Worm (Caenorhabditis elegans) whole organism, L3 larva: ENCODE data around the gene R04D3.4.

Experiments
- R02D3.7 ChIP-seq: fragments of 150-350 bp; optimal IDR thresholded peaks from 2 replicates; lab custom pipeline; 2014; ENCODE audit warnings: missing biosample characterization, missing genetic modification characterization
- ZK546.5 ChIP-seq: sonication (generic microtip); optimal IDR thresholded peaks from 2 replicates; lab custom pipeline; 2017; ENCODE audit warnings: missing biosample characterization, missing genetic modification characterization
- aly-2 ChIP-seq: fragments of 150-350 bp; optimal IDR thresholded peaks from 2 replicates; lab custom pipeline; 2014; ENCODE audit warnings: missing biosample characterization, missing genetic modification characterization
- ama-1 ChIP-seq: fragments of 150-350 bp; optimal IDR thresholded peaks from 2 replicates; lab custom pipeline; 2018
- ceh-16 ChIP-seq: sonication (generic microtip); optimal IDR thresholded peaks from 2 replicates; lab custom pipeline; 2017; ENCODE audit warnings: missing biosample characterization, missing genetic modification characterization
- ceh-28 ChIP-seq: fragments of 150-350 bp; optimal IDR thresholded peaks from 2 replicates; lab custom pipeline; 2014; ENCODE audit warnings: missing biosample characterization, missing genetic modification reagents, missing genetic modification characterization
- ceh-82 ChIP-seq: fragments of 150-350 bp; optimal IDR thresholded peaks from 2 replicates; lab custom pipeline; 2014; ENCODE audit warnings: missing biosample characterization, missing genetic modification characterization
- ceh-9 ChIP-seq: sonication (generic microtip); optimal IDR thresholded peaks from 2 replicates; lab custom pipeline; 2018; ENCODE audit warnings: missing biosample characterization, missing genetic modification characterization
- egl-5 ChIP-seq: fragments of 150-350 bp; optimal IDR thresholded peaks from 2 replicates; lab custom pipeline; 2017; ENCODE audit warnings: missing biosample characterization, missing genetic modification reagents, missing genetic modification characterization, inconsistent platforms
- elt-2 ChIP-seq: sonication (generic microtip); optimal IDR thresholded peaks from 2 replicates; lab custom pipeline; 2016; ENCODE audit warnings: missing genetic modification reagents, mild to moderate bottlenecking, missing genetic modification characterization, missing compliant biosample characterization
- elt-3 ChIP-seq, 3 experiments: fragments of 150-350 bp in 1 of 3; sonication (generic microtip) in 2 of 3; optimal IDR thresholded peaks; 2 replicates in 2 of 3; 4 replicates in 1 of 3; lab custom pipeline; 2014 to 2017; ENCODE audit warnings: missing biosample characterization in 3 of 3, missing genetic modification characterization in 3 of 3
- eor-1 ChIP-seq, 2 experiments: fragments of 150-350 bp; optimal IDR thresholded peaks; 2 replicates each; lab custom pipeline; 2014 to 2018; ENCODE audit warnings: missing biosample characterization in 2 of 2, missing genetic modification characterization in 2 of 2
- fkh-2 ChIP-seq: fragments of 150-350 bp; optimal IDR thresholded peaks from 2 replicates; lab custom pipeline; 2014; ENCODE audit warnings: missing biosample characterization, missing genetic modification reagents, missing genetic modification characterization
- jun-1 ChIP-seq: fragments of 150-350 bp; optimal IDR thresholded peaks from 2 replicates; lab custom pipeline; 2014; ENCODE audit warnings: missing biosample characterization, missing genetic modification reagents, missing genetic modification characterization
- lsy-12 ChIP-seq: sonication (generic microtip); optimal IDR thresholded peaks from 2 replicates; lab custom pipeline; 2016; ENCODE audit warnings: mild to moderate bottlenecking, missing genetic modification characterization, missing compliant biosample characterization
- mml-1 ChIP-seq: fragments of 150-350 bp; sonication (generic microtip); optimal IDR thresholded peaks from 3 replicates; lab custom pipeline; 2014; ENCODE audit warnings: missing biosample characterization, missing genetic modification characterization
- nfya-1 ChIP-seq: sonication (generic microtip); optimal IDR thresholded peaks from 2 replicates; lab custom pipeline; 2017; ENCODE audit warnings: missing genetic modification characterization, mild to moderate bottlenecking, missing compliant biosample characterization, antibody characterized with exemption, moderate library complexity; ENCODE audit not compliant: insufficient read depth
- nhr-11 ChIP-seq: fragments of 150-350 bp; optimal IDR thresholded peaks from 2 replicates; lab custom pipeline; 2014; ENCODE audit warnings: missing biosample characterization, missing genetic modification characterization
- nhr-12 ChIP-seq: fragments of 150-350 bp; optimal IDR thresholded peaks from 2 replicates; lab custom pipeline; 2014; ENCODE audit warnings: missing biosample characterization, missing genetic modification characterization
- nhr-23 ChIP-seq: fragments of 150-350 bp; optimal IDR thresholded peaks from 2 replicates; lab custom pipeline; 2014; ENCODE audit warnings: missing biosample characterization, missing genetic modification reagents, missing genetic modification characterization
- nhr-237 ChIP-seq: fragments of 150-350 bp; optimal IDR thresholded peaks from 2 replicates; lab custom pipeline; 2014; ENCODE audit warnings: missing biosample characterization, missing genetic modification characterization
- nhr-25 ChIP-seq: sonication (generic microtip); optimal IDR thresholded peaks from 2 replicates; lab custom pipeline; 2017; ENCODE audit warnings: missing biosample characterization, missing genetic modification characterization
- nhr-28 ChIP-seq: fragments of 150-350 bp; optimal IDR thresholded peaks from 2 replicates; lab custom pipeline; 2014; ENCODE audit warnings: missing biosample characterization, missing genetic modification characterization
- nhr-43 ChIP-seq: sonication (generic microtip); optimal IDR thresholded peaks from 2 replicates; lab custom pipeline; 2016; ENCODE audit warnings: mild to moderate bottlenecking, missing genetic modification characterization, missing compliant biosample characterization; ENCODE audit not compliant: poor library complexity, severe bottlenecking
- nhr-67 ChIP-seq: fragments of 150-350 bp; optimal IDR thresholded peaks from 2 replicates; lab custom pipeline; 2014; ENCODE audit warnings: missing biosample characterization, missing genetic modification characterization
- nhr-76 ChIP-seq: fragments of 150-350 bp; sonication (generic microtip); optimal IDR thresholded peaks from 5 replicates; lab custom pipeline; 2014; ENCODE audit warnings: missing biosample characterization, missing genetic modification characterization
- pha-4 ChIP-seq: fragments of 150-350 bp; optimal IDR thresholded peaks from 2 replicates; lab custom pipeline; 2014; ENCODE audit warnings: missing biosample characterization, missing genetic modification reagents, missing genetic modification characterization
- pqm-1 ChIP-seq: fragments of 150-350 bp; optimal IDR thresholded peaks from 2 replicates; lab custom pipeline; 2017; ENCODE audit warnings: missing biosample characterization, missing genetic modification characterization, inconsistent platforms
- sea-2 ChIP-seq: fragments of 150-350 bp; sonication (generic microtip); optimal IDR thresholded peaks from 4 replicates; lab custom pipeline; 2014; ENCODE audit warnings: missing biosample characterization, missing genetic modification reagents, missing genetic modification characterization
- skn-1 ChIP-seq: fragments of 150-350 bp; optimal IDR thresholded peaks from 2 replicates; lab custom pipeline; 2014; ENCODE audit warnings: missing biosample characterization, missing genetic modification characterization
- snpc-4 ChIP-seq: fragments of 150-350 bp; optimal IDR thresholded peaks from 2 replicates; lab custom pipeline; 2014; ENCODE audit warnings: missing biosample characterization, missing genetic modification characterization
- tbx-2 ChIP-seq: sonication (generic microtip); optimal IDR thresholded peaks from 2 replicates; lab custom pipeline; 2016; ENCODE audit warnings: mild to moderate bottlenecking, missing genetic modification characterization, missing compliant biosample characterization
- unc-62 ChIP-seq: fragments of 150-350 bp; sonication (generic microtip); optimal IDR thresholded peaks from 4 replicates; lab custom pipeline; 2014; ENCODE audit warnings: missing biosample characterization, missing genetic modification reagents, missing genetic modification characterization
- zag-1 ChIP-seq: fragments of 150-350 bp; optimal IDR thresholded peaks from 2 replicates; lab custom pipeline; 2014; ENCODE audit warnings: missing biosample characterization, missing genetic modification characterization
- ztf-11 ChIP-seq: fragments of 150-350 bp; optimal IDR thresholded peaks from 2 replicates; lab custom pipeline; 2014; ENCODE audit warnings: missing biosample characterization, missing genetic modification characterization

Gene R04D3.4

ce11 chrX:13324326-13324725, 35.7 kb upstream of the R04D3.4 start:
- TF ChIP-seq lsy-12 (tag; lab: Kevin White, UChicago) (no peak), nhr-25 (tag; lab: Kevin White, UChicago) (peak; percentile 19)
- TF ChIP-seq, all 47 proteins: peak for 1

- TF ChIP-seq pha-4 (tag; lab: Kevin White, UChicago) (no peak), nhr-11 (tag; lab: Kevin White, UChicago) (no peak), skn-1 (no peak), aly-2 (tag; lab: Kevin White, UChicago) (no peak), ZK546.5 (tag; lab: Kevin White, UChicago) (no peak), R02D3.7 (tag; lab: Kevin White, UChicago) (no peak), nhr-76 (tag; lab: Kevin White, UChicago) (no peak), fkh-2 (tag; lab: Kevin White, UChicago) (no peak), nhr-67 (tag; lab: Kevin White, UChicago) (no peak), elt-2 (no peak), sea-2 (GFP tag; lab: Kevin White, UChicago) (no peak), nhr-12 (tag; lab: Kevin White, UChicago) (no peak), nhr-23 (no peak), ceh-16 (no peak), ama-1 (lab: Kevin White, UChicago) (no peak)
Observed at ce11 chrX:13323697-13324096, 35.1 kb upstream of the R04D3.4 start.

- TF ChIP-seq ama-1 (lab: Kevin White, UChicago): peak; percentile 58
- peak; percentile 19 for TF ChIP-seq nhr-23
- no peak for TF ChIP-seq pha-4 (tag; lab: Kevin White, UChicago)
Observed at ce11 chrX:13322886-13323285, 34.3 kb upstream of the R04D3.4 start, which contains the start of gene F46G10.2. TSS of gene F46G10.2 (plus strand) at chrX:13322963.

- peak; percentile 53 for TF ChIP-seq egl-5 (tag; lab: Kevin White, UChicago)
- no peak for TF ChIP-seq ZK546.5 (tag; lab: Kevin White, UChicago)
- peak; percentile 26 for TF ChIP-seq pqm-1 (tag; lab: Kevin White, UChicago)
- no peak for TF ChIP-seq lsy-12 (tag; lab: Kevin White, UChicago)
- peak; percentile 56 for TF ChIP-seq nhr-25 (tag; lab: Kevin White, UChicago)
- peak; percentile 34 for TF ChIP-seq elt-2
- TF ChIP-seq nfya-1 (tag; lab: Kevin White, UChicago): peak; percentile 41
- peak; percentile 37 for TF ChIP-seq nhr-43 (tag; lab: Kevin White, UChicago)
- peak; percentile 45 for TF ChIP-seq jun-1
- TF ChIP-seq ceh-28 (tag; lab: Kevin White, UChicago): peak; percentile 15
- TF ChIP-seq ama-1 (lab: Kevin White, UChicago): peak; percentile 59
- no peak for TF ChIP-seq nhr-237 (tag; lab: Kevin White, UChicago)
- TF ChIP-seq unc-62: peak; percentile 29
- no peak for TF ChIP-seq zag-1 (tag; lab: Kevin White, UChicago)
- peak in 1 of 3 experiments; percentile 35 for TF ChIP-seq elt-3 (tag; optimal IDR thresholded peaks at IDR 0.05; lab: Kevin White, UChicago)
- no peak for TF ChIP-seq mml-1 (tag; lab: Kevin White, UChicago)
- peak; percentile 72 for TF ChIP-seq nhr-23
- TF ChIP-seq nhr-28: no peak
- TF ChIP-seq ztf-11 (tag; lab: Kevin White, UChicago): no peak
- no peak for TF ChIP-seq nhr-76 (tag; lab: Kevin White, UChicago)
Observed at ce11 chrX:13320575-13320974, 32.0 kb upstream of the R04D3.4 start.

DNA sequence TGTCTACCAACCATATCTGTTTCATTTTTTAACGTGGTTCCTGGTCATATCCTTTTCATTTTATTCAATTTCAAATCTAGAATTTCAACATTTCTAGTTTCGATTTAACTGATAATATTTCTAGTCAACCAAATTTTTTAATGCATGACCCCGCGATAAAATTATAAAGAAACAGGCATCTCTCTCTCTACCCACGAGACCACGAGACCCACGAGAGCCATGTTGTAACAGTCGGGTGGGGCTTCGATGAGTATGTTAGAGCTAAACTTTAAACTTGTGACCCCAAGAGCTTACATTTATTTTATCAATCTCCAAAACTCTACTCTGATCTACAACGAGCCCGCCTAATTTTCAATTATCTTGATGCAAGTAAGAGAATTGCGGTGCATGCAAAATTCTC, 29.7 kb upstream of the R04D3.4 start:
- TF ChIP-seq egl-5 (tag; lab: Kevin White, UChicago): no peak
- peak; percentile 31 for TF ChIP-seq elt-2
- no peak for TF ChIP-seq nhr-11 (tag; lab: Kevin White, UChicago)
- no peak for TF ChIP-seq eor-1 (tag; optimal IDR thresholded peaks at IDR 0.05; lab: Kevin White, UChicago)
- TF ChIP-seq, all 47 proteins: peak for 1

ce11 chrX:13317532-13317931, 28.9 kb upstream of the R04D3.4 start:
- no peak for TF ChIP-seq R02D3.7 (tag; lab: Kevin White, UChicago)
- TF ChIP-seq tbx-2 (tag; lab: Kevin White, UChicago): no peak
- TF ChIP-seq ama-1 (lab: Kevin White, UChicago): no peak
- TF ChIP-seq nhr-23: no peak
- no peak for TF ChIP-seq ceh-9 (tag; lab: Kevin White, UChicago)
- no peak for TF ChIP-seq fkh-2 (tag; lab: Kevin White, UChicago)
- no peak for TF ChIP-seq nhr-237 (tag; lab: Kevin White, UChicago)
- peak; percentile 17 for TF ChIP-seq nfya-1 (tag; lab: Kevin White, UChicago)
- peak; percentile 46 for TF ChIP-seq egl-5 (tag; lab: Kevin White, UChicago)
- TF ChIP-seq snpc-4 (tag; lab: Kevin White, UChicago): no peak
- no peak for TF ChIP-seq ceh-82 (tag; lab: Kevin White, UChicago)
